Fruit fly (Drosophila melanogaster) whole organism, embryonic: Measurements from ENCODE around the gene CG5863.

ENCODE experiments used
- Awh ChIP-seq: fragments of 200-800 bp; sonication (Bioruptor generic); IDR thresholded peaks from 2 replicates; pipeline ENCODE4, ENCODE4 v1.3.6; 2022; ENCODE audit warnings: missing biosample characterization, missing genetic modification characterization
- Blimp-1 ChIP-seq: fragments of 200-800 bp; sonication (Bioruptor generic); optimal IDR thresholded peaks from 3 replicates; lab custom pipeline; 2018; ENCODE audit warnings: missing biosample characterization, missing genetic modification characterization, mild to moderate bottlenecking, moderate library complexity, missing genetic modification reagents
- CG11085 ChIP-seq: fragments of 200-800 bp; sonication (Bioruptor generic); IDR thresholded peaks from 2 replicates; pipeline ENCODE4 v1.3.6; 2022; ENCODE audit warnings: missing biosample characterization, missing genetic modification characterization
- CG11504 ChIP-seq: fragments of 200-800 bp; sonication (Bioruptor generic); optimal IDR thresholded peaks from 3 replicates; lab custom pipeline; 2019; ENCODE audit warnings: missing biosample characterization, mild to moderate bottlenecking, missing genetic modification characterization, moderate library complexity
- CG13424 ChIP-seq: fragments of 200-800 bp; sonication (Bioruptor generic); optimal IDR thresholded peaks from 2 replicates; lab custom pipeline; 2019; ENCODE audit warnings: missing biosample characterization, mild to moderate bottlenecking, missing genetic modification characterization, moderate library complexity
- CG1647 ChIP-seq: fragments of 200-800 bp; sonication (Bioruptor generic); optimal IDR thresholded peaks from 3 replicates; lab custom pipeline; 2016; ENCODE audit warnings: missing biosample characterization, missing genetic modification characterization
- CG17829 ChIP-seq: fragments of 200-800 bp; optimal IDR thresholded peaks from 2 replicates; lab custom pipeline; 2019; ENCODE audit warnings: missing biosample characterization, mild to moderate bottlenecking, missing genetic modification characterization, moderate library complexity
- CG1832 ChIP-seq: fragments of 200-800 bp; sonication (Bioruptor generic); optimal IDR thresholded peaks from 2 replicates; lab custom pipeline; 2017; ENCODE audit warnings: missing biosample characterization, mild to moderate bottlenecking, missing genetic modification characterization, inconsistent platforms
- CG2199 ChIP-seq: fragments of 200-800 bp; sonication (Bioruptor generic); IDR thresholded peaks from 3 replicates; pipeline ENCODE4 v1.3.6; 2022; ENCODE audit warnings: missing biosample characterization, missing genetic modification characterization
- CG3847 ChIP-seq: fragments of 200-800 bp; sonication (Bioruptor generic); IDR thresholded peaks from 2 replicates; pipeline ENCODE4 v1.3.6; 2022; ENCODE audit warnings: missing biosample characterization, missing genetic modification characterization
- CG7987 ChIP-seq: fragments of 200-800 bp; sonication (Bioruptor generic); optimal IDR thresholded peaks from 2 replicates; lab custom pipeline; 2018; ENCODE audit warnings: missing biosample characterization, mild to moderate bottlenecking, missing genetic modification characterization, moderate library complexity
- CG8359 ChIP-seq: fragments of 200-800 bp; sonication (Bioruptor generic); optimal IDR thresholded peaks from 2 replicates; lab custom pipeline; 2017; ENCODE audit warnings: missing biosample characterization, mild to moderate bottlenecking, missing genetic modification characterization, borderline replicate concordance
- CG8478 ChIP-seq: fragments of >200 bp; optimal IDR thresholded peaks from 2 replicates; lab custom pipeline; 2018
- CG8944 ChIP-seq: fragments of 200-800 bp; sonication (Bioruptor generic); optimal IDR thresholded peaks from 3 replicates; lab custom pipeline; 2016; ENCODE audit warnings: missing biosample characterization, missing genetic modification characterization
- CG9727 ChIP-seq: fragments of 200-800 bp; sonication (Bioruptor generic); optimal IDR thresholded peaks from 3 replicates; lab custom pipeline; 2017; ENCODE audit warnings: missing biosample characterization, mild to moderate bottlenecking, missing genetic modification characterization
- CHES-1-like ChIP-seq: fragments of 200-800 bp; sonication (Bioruptor generic); optimal IDR thresholded peaks from 2 replicates; lab custom pipeline; 2016; ENCODE audit warnings: missing biosample characterization, missing genetic modification characterization
- D19A ChIP-seq: fragments of 200-800 bp; optimal IDR thresholded peaks from 3 replicates; lab custom pipeline; 2019; ENCODE audit warnings: missing biosample characterization, mild to moderate bottlenecking, missing genetic modification characterization, moderate library complexity
- Dfd ChIP-seq, 2 experiments: fragments of >200 bp; optimal IDR thresholded peaks; 2 replicates each; lab custom pipeline; 2017; ENCODE audit warnings: missing biosample characterization in 2 of 2, missing genetic modification characterization in 2 of 2
- Dp ChIP-seq: fragments of 200-800 bp; sonication (Bioruptor generic); optimal IDR thresholded peaks from 2 replicates; lab custom pipeline; 2018; ENCODE audit warnings: missing biosample characterization, mild to moderate bottlenecking, missing genetic modification characterization, moderate library complexity
- E2f2 ChIP-seq: fragments of 200-800 bp; sonication (Bioruptor generic); IDR thresholded peaks from 2 replicates; pipeline ENCODE4 v1.3.6; 2022; ENCODE audit warnings: missing biosample characterization, missing genetic modification characterization
- H2.0 ChIP-seq: fragments of 200-800 bp; sonication (Bioruptor generic); IDR thresholded peaks from 2 replicates; pipeline ENCODE4 v1.3.6; 2022; ENCODE audit warnings: missing biosample characterization, missing genetic modification characterization
- Hr3 ChIP-seq: fragments of 200-800 bp; sonication (Bioruptor generic); optimal IDR thresholded peaks from 3 replicates; lab custom pipeline; 2016; ENCODE audit warnings: missing biosample characterization, missing genetic modification characterization
- Hr39 ChIP-seq: fragments of >200 bp; optimal IDR thresholded peaks from 2 replicates; lab custom pipeline; 2017
- Mrtf ChIP-seq: fragments of 200-800 bp; sonication (Bioruptor generic); IDR thresholded peaks from 3 replicates; pipeline ENCODE4 v1.3.6; 2022; ENCODE audit warnings: missing biosample characterization, missing genetic modification characterization
- Opbp ChIP-seq: fragments of 200-800 bp; sonication (Bioruptor generic); IDR thresholded peaks from 3 replicates; pipeline ENCODE4 v1.3.6; 2022; ENCODE audit warnings: missing biosample characterization, missing genetic modification characterization; ENCODE audit not compliant: partially characterized antibody
- Taf1 ChIP-seq: fragments of 200-800 bp; sonication (Bioruptor generic); IDR thresholded peaks from 2 replicates; pipeline ENCODE4 v1.3.6; 2022; ENCODE audit warnings: missing biosample characterization, missing genetic modification characterization
- ac ChIP-seq: fragments of 200-800 bp; sonication (Bioruptor generic); optimal IDR thresholded peaks from 3 replicates; lab custom pipeline; 2017; ENCODE audit warnings: missing biosample characterization, mild to moderate bottlenecking, missing genetic modification characterization
- ato ChIP-seq: fragments of 200-800 bp; sonication (Bioruptor generic); IDR thresholded peaks from 2 replicates; pipeline ENCODE4 v1.3.6; 2022; ENCODE audit warnings: missing biosample characterization, missing genetic modification characterization; ENCODE audit not compliant: partially characterized antibody
- bbx ChIP-seq: fragments of 200-800 bp; sonication (Bioruptor generic); IDR thresholded peaks from 2 replicates; pipeline ENCODE4 v1.3.6; 2022; ENCODE audit warnings: missing biosample characterization, missing genetic modification characterization; ENCODE audit not compliant: partially characterized antibody
- chinmo ChIP-seq: fragments of 200-800 bp; sonication (Bioruptor generic); IDR thresholded peaks from 4 replicates; pipeline ENCODE4 v1.3.6; 2022; ENCODE audit warnings: missing biosample characterization, missing genetic modification characterization; ENCODE audit not compliant: partially characterized antibody
- chm ChIP-seq: fragments of 200-800 bp; sonication (Bioruptor generic); IDR thresholded peaks from 2 replicates; pipeline ENCODE4 v1.3.6; 2022; ENCODE audit warnings: missing biosample characterization, missing genetic modification characterization
- chn ChIP-seq: fragments of 200-800 bp; sonication (Bioruptor generic); optimal IDR thresholded peaks from 2 replicates; lab custom pipeline; 2016; ENCODE audit warnings: missing biosample characterization, missing genetic modification characterization
- ems ChIP-seq: fragments of 200-800 bp; sonication (Bioruptor generic); optimal IDR thresholded peaks from 3 replicates; lab custom pipeline; 2016; ENCODE audit warnings: missing biosample characterization, missing genetic modification characterization
- en ChIP-seq: fragments of 200-800 bp; sonication (Bioruptor generic); optimal IDR thresholded peaks from 2 replicates; lab custom pipeline; 2016; ENCODE audit warnings: missing biosample characterization, missing genetic modification characterization
- eve ChIP-seq, 2 experiments: fragments of >200 bp; optimal IDR thresholded peaks; 2 replicates each; lab custom pipeline; 2017; ENCODE audit warnings: missing biosample characterization in 2 of 2, missing genetic modification characterization in 2 of 2
- eyg ChIP-seq: fragments of 200-800 bp; sonication (Bioruptor generic); optimal IDR thresholded peaks from 3 replicates; lab custom pipeline; 2016; ENCODE audit warnings: missing biosample characterization, missing genetic modification characterization
- fd102C ChIP-seq: fragments of 200-800 bp; sonication (Bioruptor generic); optimal IDR thresholded peaks from 2 replicates; lab custom pipeline; 2018; ENCODE audit warnings: missing biosample characterization, mild to moderate bottlenecking, missing genetic modification characterization, moderate library complexity
- gce ChIP-seq: fragments of 200-800 bp; sonication (Bioruptor generic); IDR thresholded peaks from 3 replicates; pipeline ENCODE4 v1.3.6; 2022; ENCODE audit warnings: missing biosample characterization, missing genetic modification characterization
- gsb ChIP-seq: fragments of 200-800 bp; sonication (Bioruptor generic); IDR thresholded peaks from 2 replicates; pipeline ENCODE4 v1.3.6; 2022; ENCODE audit warnings: missing biosample characterization, missing genetic modification characterization
- insv ChIP-seq, 2 experiments: fragments of 200-800 bp; sonication (Bioruptor generic); optimal IDR thresholded peaks; 3 replicates each; lab custom pipeline; 2016 to 2018; ENCODE audit warnings: missing biosample characterization in 2 of 2, missing genetic modification characterization in 2 of 2
- kay ChIP-seq: fragments of 200-800 bp; sonication (Bioruptor generic); optimal IDR thresholded peaks from 2 replicates; lab custom pipeline; 2016; ENCODE audit warnings: missing biosample characterization, missing genetic modification characterization
- kni ChIP-seq: fragments of 200-800 bp; sonication (Bioruptor generic); optimal IDR thresholded peaks from 3 replicates; lab custom pipeline; 2017; ENCODE audit warnings: mild to moderate bottlenecking, missing biosample characterization, missing genetic modification reagents, missing genetic modification characterization
- lola ChIP-seq, 3 experiments: fragments of >200 bp in 2 of 3; fragments of 200-800 bp in 1 of 3; sonication (Bioruptor generic) in 1 of 3; optimal IDR thresholded peaks; 2 replicates each; lab custom pipeline; 2017 to 2019; ENCODE audit warnings: missing biosample characterization in 3 of 3, missing genetic modification characterization in 3 of 3, mild to moderate bottlenecking in 1 of 3, moderate library complexity in 1 of 3
- oc ChIP-seq: fragments of 200-800 bp; sonication (Bioruptor generic); optimal IDR thresholded peaks from 2 replicates; lab custom pipeline; 2018; ENCODE audit warnings: missing biosample characterization, mild to moderate bottlenecking, missing genetic modification characterization, moderate library complexity
- psq ChIP-seq: fragments of 200-800 bp; sonication (Bioruptor generic); optimal IDR thresholded peaks from 2 replicates; lab custom pipeline; 2017; ENCODE audit warnings: missing biosample characterization, missing genetic modification characterization
- pum ChIP-seq: fragments of 200-800 bp; sonication (Bioruptor generic); optimal IDR thresholded peaks from 2 replicates; lab custom pipeline; 2016; ENCODE audit warnings: missing biosample characterization, missing genetic modification characterization
- ro ChIP-seq: fragments of 200-800 bp; sonication (Bioruptor generic); IDR thresholded peaks from 2 replicates; pipeline ENCODE4 v1.3.6; 2022; ENCODE audit warnings: missing biosample characterization, missing genetic modification characterization
- run ChIP-seq: fragments of 200-800 bp; sonication (Bioruptor generic); optimal IDR thresholded peaks from 3 replicates; lab custom pipeline; 2018; ENCODE audit warnings: missing biosample characterization, mild to moderate bottlenecking, missing genetic modification characterization
- sna ChIP-seq: fragments of 200-800 bp; sonication (Bioruptor generic); IDR thresholded peaks from 2 replicates; pipeline ENCODE4 v1.3.6; 2022; ENCODE audit warnings: missing biosample characterization, missing genetic modification characterization; ENCODE audit not compliant: partially characterized antibody
- tap ChIP-seq: fragments of 200-800 bp; optimal IDR thresholded peaks from 3 replicates; lab custom pipeline; 2019; ENCODE audit warnings: missing biosample characterization, mild to moderate bottlenecking, missing genetic modification characterization, moderate library complexity

CG5863 gene

DNA sequence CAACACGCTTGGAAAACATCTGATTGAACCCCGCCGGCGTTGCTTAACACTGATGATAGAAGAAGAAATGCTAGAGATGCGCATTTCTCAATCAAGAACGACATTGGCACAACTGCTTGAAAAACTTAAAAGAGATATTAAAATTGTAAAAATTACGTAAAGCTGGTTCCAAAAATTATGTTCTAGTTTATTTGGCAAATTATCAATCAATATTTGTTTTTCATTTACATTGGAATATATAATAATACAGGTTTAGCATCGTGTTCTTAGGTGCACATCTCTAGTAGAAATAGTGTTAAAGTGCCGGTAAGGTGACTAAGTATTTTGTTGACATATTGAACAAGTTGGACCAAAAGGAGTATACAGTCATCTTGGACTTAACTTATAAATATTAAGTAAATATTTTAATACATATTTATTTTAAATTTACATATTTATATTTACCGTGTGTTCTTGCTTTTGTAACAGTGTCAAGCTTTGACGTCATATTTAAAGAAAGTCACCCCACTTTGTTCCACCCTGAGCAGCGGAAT, 19.5 kb upstream of the CG5863 start, which contains the start of the genes Brf and sds22 (continued):
- TF ChIP-seq Taf1 = peak; percentile 74
- TF ChIP-seq chn (GFP tag; lab: Kevin White, UChicago) = peak; percentile 97
- TF ChIP-seq oc (tag; lab: Kevin White, UChicago) = peak; percentile 88
- TF ChIP-seq eyg (GFP tag; lab: Kevin White, UChicago) = peak; percentile 80
- no peak for TF ChIP-seq chinmo
- TF ChIP-seq CG1647 (GFP tag; lab: Kevin White, UChicago) = peak; percentile 95
- peak in 1 of 2 experiments; percentile 95 for TF ChIP-seq eve (GFP tag; optimal IDR thresholded peaks at IDR 0.05; lab: Kevin White, UChicago)
- peak; percentile 55 for TF ChIP-seq ac (GFP tag; lab: Kevin White, UChicago)
- peak; percentile 93 for TF ChIP-seq CHES-1-like
- peak; percentile 84 for TF ChIP-seq CG11085 (GFP tag; lab: Robert Waterston, UW)
- TF ChIP-seq kni (GFP tag; lab: Kevin White, UChicago) = peak; percentile 74
- TF ChIP-seq tap = peak; percentile 89
- peak; percentile 87 for TF ChIP-seq D19A (tag; lab: Kevin White, UChicago)
- peak; percentile 79; the same call in 1 of the 2 replicates for TF ChIP-seq Awh
- TF ChIP-seq CG7987 (GFP tag; lab: Kevin White, UChicago) = peak; percentile 70
- peak; percentile 97 for TF ChIP-seq CG8944 (GFP tag; lab: Kevin White, UChicago)
- peak; percentile 32 for TF ChIP-seq Dp (GFP tag; lab: Kevin White, UChicago)
- peak; percentile 53; the same call in 1 of the 3 replicates for TF ChIP-seq Opbp (GFP tag; lab: Robert Waterston, UW)
- peak; percentile 67 for TF ChIP-seq fd102C (GFP tag; lab: Kevin White, UChicago)
- TF ChIP-seq Mrtf (GFP tag; lab: Robert Waterston, UW) = peak; percentile 90
- peak; percentile 85 for TF ChIP-seq psq (GFP tag; lab: Kevin White, UChicago)
- TF ChIP-seq Hr3 (GFP tag; lab: Kevin White, UChicago) = peak; percentile 98
- peak; percentile 95 for TF ChIP-seq CG9727 (GFP tag; lab: Kevin White, UChicago)
- TF ChIP-seq gsb (GFP tag; lab: Robert Waterston, UW) = peak; percentile 75
- no peak for TF ChIP-seq CG1832 (GFP tag; lab: Kevin White, UChicago)
- peak; percentile 96 for TF ChIP-seq pum (GFP tag; lab: Kevin White, UChicago)
- TF ChIP-seq en (GFP tag; lab: Kevin White, UChicago) = peak; percentile 83
- peak; percentile 47 for TF ChIP-seq run (tag; lab: Kevin White, UChicago)
- peak; percentile 97 for TF ChIP-seq CG13424 (tag; lab: Kevin White, UChicago)
- peak; percentile 72; the same call in 1 of the 2 replicates for TF ChIP-seq sna
- peak; percentile 84 for TF ChIP-seq H2.0 (GFP tag; lab: Robert Waterston, UW)
- TF ChIP-seq insv (GFP tag; optimal IDR thresholded peaks at IDR 0.05; lab: Kevin White, UChicago) = peak in 1 of 2 experiments; percentile 78
- peak; percentile 70; the same call in 1 of the 3 replicates for TF ChIP-seq CG2199 (GFP tag; lab: Robert Waterston, UW)
- peak in 1 of 2 experiments; percentile 91 for TF ChIP-seq Dfd (GFP tag; optimal IDR thresholded peaks at IDR 0.05; lab: Kevin White, UChicago)
- peak; percentile 96 for TF ChIP-seq ems (GFP tag; lab: Kevin White, UChicago)
- peak; percentile 94 for TF ChIP-seq CG11504 (tag; lab: Kevin White, UChicago)
- TF ChIP-seq kay (GFP tag; lab: Kevin White, UChicago) = peak; percentile 98
- TF ChIP-seq ro (GFP tag; lab: Robert Waterston, UW) = peak; percentile 84; the same call in 1 of the 2 replicates
- peak; percentile 96 for TF ChIP-seq CG17829 (tag; lab: Kevin White, UChicago)
- TF ChIP-seq CG8478 = no peak
- TF ChIP-seq Hr39 (lab: Kevin White, UChicago) = no peak
- TF ChIP-seq chm (GFP tag; lab: Robert Waterston, UW) = peak; percentile 73
- peak; percentile 39; the same call in 1 of the 2 replicates for TF ChIP-seq bbx
- no peak for TF ChIP-seq ato (GFP tag; lab: Robert Waterston, UW)
- peak; percentile 80 for TF ChIP-seq CG8359 (GFP tag; lab: Kevin White, UChicago)
- TF ChIP-seq E2f2 (GFP tag; lab: Robert Waterston, UW) = peak; percentile 73
- TF ChIP-seq gce (GFP tag; lab: Robert Waterston, UW) = peak; percentile 63; the same call in 1 of the 3 replicates
- peak; percentile 91 for TF ChIP-seq Blimp-1 (GFP tag; lab: Kevin White, UChicago)
- peak in 1 of 3 experiments; percentile 97 for TF ChIP-seq lola (GFP tag; optimal IDR thresholded peaks at IDR 0.05; lab: Kevin White, UChicago)
- peak; percentile 97 for TF ChIP-seq CG3847 (GFP tag; lab: Robert Waterston, UW)
